Worm (Caenorhabditis elegans) whole organism, young adult: Measurements from ENCODE around the gene F35H10.3.

ENCODE experiments used
- akir-1 ChIP-seq: fragments of 200-800 bp; sonication (Bioruptor generic); optimal IDR thresholded peaks from 2 replicates; lab custom pipeline; 2018; ENCODE audit warnings: mild to moderate bottlenecking, missing genetic modification characterization, moderate library complexity, missing compliant biosample characterization
- hlh-26 ChIP-seq: fragments of 200-800 bp; sonication (Bioruptor generic); conservative IDR thresholded peaks from 2 replicates; pipeline ENCODE4 v1.3.6; 2022; ENCODE audit warnings: missing genetic modification reagents, missing genetic modification characterization, missing compliant biosample characterization
- snpc-4 ChIP-seq, 5 experiments: fragments of 150-350 bp in 1 of 5; sonication (generic microtip) in 4 of 5; optimal IDR thresholded peaks; 2 replicates each; lab custom pipeline; 2014 to 2018; ENCODE audit warnings: missing genetic modification characterization in 5 of 5, missing biosample characterization in 3 of 5, antibody characterized with exemption in 2 of 5, mild to moderate bottlenecking in 2 of 5, missing compliant biosample characterization in 2 of 5, missing genotype in 2 of 5, moderate library complexity in 2 of 5, missing genetic modification reagents in 1 of 5

DNA sequence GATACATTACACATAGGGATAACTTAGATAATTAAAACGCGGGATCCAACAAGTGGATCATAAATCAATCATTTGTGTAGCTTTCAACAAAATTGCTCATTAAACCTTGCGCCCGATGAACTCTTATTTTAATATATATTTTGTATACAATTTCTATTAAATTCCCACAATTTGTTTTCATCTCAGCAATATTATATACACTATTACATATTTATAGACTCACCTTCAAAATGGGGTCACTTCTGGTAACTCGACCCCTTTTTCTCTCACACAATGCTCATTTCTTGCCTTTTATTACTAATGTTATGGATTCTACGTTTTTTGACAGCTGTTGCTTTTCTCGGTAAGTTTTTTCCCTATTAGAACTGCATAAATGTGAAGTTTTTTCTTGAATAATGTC, 13.9 kb downstream of the F35H10.3 start, which contains the start of gene lgc-6:
- TF ChIP-seq snpc-4 (GFP tag; optimal IDR thresholded peaks at IDR 0.05; lab: Kevin White, UChicago) (no peak), snpc-4 (tag; optimal IDR thresholded peaks at IDR 0.05; lab: Kevin White, UChicago) (no peak), hlh-26 (GFP tag; lab: Robert Waterston, UW) (no peak), akir-1 (GFP tag; lab: Kevin White, UChicago) (no peak)
